Fruit fly (Drosophila melanogaster) Kc167 (cell line): ENCODE data around the gene eIF5B.

ENCODE experiments used
- Myc ChIP-seq: fragments of >200 bp; optimal IDR thresholded peaks from 2 replicates; lab custom pipeline; 2017; ENCODE audit warnings: missing external identifiers
- Sin3A ChIP-seq: fragments of >200 bp; optimal IDR thresholded peaks from 2 replicates; lab custom pipeline; 2018; ENCODE audit warnings: missing external identifiers
- h ChIP-seq: fragments of >200 bp; optimal IDR thresholded peaks from 3 replicates; lab custom pipeline; 2018; ENCODE audit warnings: missing external identifiers
- insv ChIP-seq: fragments of >200 bp; optimal IDR thresholded peaks from 3 replicates; lab custom pipeline; 2018; ENCODE audit warnings: missing external identifiers
- psq ChIP-seq: fragments of >200 bp; optimal IDR thresholded peaks from 2 replicates; lab custom pipeline; 2017; ENCODE audit warnings: missing external identifiers
- ttk ChIP-seq: sonication (Bioruptor generic); optimal IDR thresholded peaks from 2 replicates; lab custom pipeline; 2017; ENCODE audit warnings: missing external identifiers

dm6 chr3L:3424846-3425245 lies 35.9 kb downstream of the eIF5B start, which contains the start of gene sty:
- TF ChIP-seq psq (lab: Kevin White, UChicago): no peak
- no peak for TF ChIP-seq Sin3A (lab: Kevin White, UChicago)
- no peak for TF ChIP-seq h
- TF ChIP-seq Myc (lab: Kevin White, UChicago): no peak
- TF ChIP-seq insv (lab: Kevin White, UChicago): no peak
- TF ChIP-seq ttk (lab: Kevin White, UChicago): no peak
